Fruit fly (Drosophila melanogaster): ENCODE measurements around the gene CG7530.
A peak's percentile ranks its signal among the peaks of the same experiment; 100 is the strongest.

dm6 chr3R:14720130-14720529, 11.2 kb downstream of the CG7530 start:
- peak; percentile 23 for TF ChIP-seq h (GFP tag; optimal IDR thresholded peaks at IDR 0.05)
- no peak for TF ChIP-seq rgr (GFP tag; optimal IDR thresholded peaks at IDR 0.05)
- no peak for TF ChIP-seq CG32264 (GFP tag; optimal IDR thresholded peaks at IDR 0.05)
